Worm (Caenorhabditis elegans) whole organism, L2 larva: ENCODE data around the gene nhr-138.
A peak's percentile ranks its signal among the peaks of the same experiment; 100 is the strongest.

ENCODE experiments used
- C34F6.9 ChIP-seq: fragments of 150-350 bp; optimal IDR thresholded peaks from 2 replicates; lab custom pipeline; 2014; ENCODE audit warnings: missing biosample characterization, missing genetic modification characterization
- F13H6.1 ChIP-seq: sonication (generic microtip); optimal IDR thresholded peaks from 2 replicates; lab custom pipeline; 2016; ENCODE audit warnings: missing genetic modification characterization, missing compliant biosample characterization
- R02D3.7 ChIP-seq: fragments of 150-350 bp; optimal IDR thresholded peaks from 2 replicates; lab custom pipeline; 2014; ENCODE audit warnings: missing biosample characterization, missing genetic modification characterization
- Y55F3AM.14 ChIP-seq: fragments of 200-800 bp; sonication (Bioruptor generic); optimal IDR thresholded peaks from 2 replicates; lab custom pipeline; 2018; ENCODE audit warnings: mild to moderate bottlenecking, missing genetic modification characterization, missing compliant biosample characterization
- ZK546.5 ChIP-seq: sonication (generic microtip); optimal IDR thresholded peaks from 2 replicates; lab custom pipeline; 2017; ENCODE audit warnings: missing biosample characterization, missing genetic modification characterization
- alr-1 ChIP-seq: fragments of 150-350 bp; optimal IDR thresholded peaks from 2 replicates; lab custom pipeline; 2014; ENCODE audit warnings: missing biosample characterization, missing genetic modification characterization
- aly-2 ChIP-seq: fragments of 150-350 bp; optimal IDR thresholded peaks from 2 replicates; lab custom pipeline; 2014; ENCODE audit warnings: missing biosample characterization, missing genetic modification characterization
- blmp-1 ChIP-seq: sonication (generic microtip); optimal IDR thresholded peaks from 2 replicates; lab custom pipeline; 2017; ENCODE audit warnings: missing genetic modification characterization, mild to moderate bottlenecking, missing compliant biosample characterization, antibody characterized with exemption, moderate library complexity; ENCODE audit not compliant: insufficient read depth
- ceh-16 ChIP-seq: fragments of 150-350 bp; optimal IDR thresholded peaks from 2 replicates; lab custom pipeline; 2014; ENCODE audit warnings: missing biosample characterization, missing genetic modification characterization
- crh-2 ChIP-seq: sonication (generic microtip); optimal IDR thresholded peaks from 2 replicates; lab custom pipeline; 2017; ENCODE audit warnings: missing biosample characterization, missing genetic modification characterization
- dmd-4 ChIP-seq: sonication (generic microtip); optimal IDR thresholded peaks from 2 replicates; lab custom pipeline; 2017; ENCODE audit warnings: missing biosample characterization, missing genetic modification characterization
- egl-27 ChIP-seq: sonication (generic microtip); optimal IDR thresholded peaks from 3 replicates; lab custom pipeline; 2017; ENCODE audit warnings: missing biosample characterization, missing genetic modification reagents, missing genetic modification characterization
- elt-1 ChIP-seq: fragments of 150-350 bp; optimal IDR thresholded peaks from 2 replicates; lab custom pipeline; 2014; ENCODE audit warnings: missing biosample characterization, missing genetic modification characterization
- elt-3 ChIP-seq: sonication (generic microtip); optimal IDR thresholded peaks from 2 replicates; lab custom pipeline; 2017; ENCODE audit warnings: missing biosample characterization, missing genetic modification characterization
- fos-1 ChIP-seq: fragments of 150-350 bp; optimal IDR thresholded peaks from 2 replicates; lab custom pipeline; 2014; ENCODE audit warnings: missing biosample characterization, missing genetic modification characterization
- gmeb-1 ChIP-seq: fragments of 150-350 bp; optimal IDR thresholded peaks from 2 replicates; lab custom pipeline; 2014; ENCODE audit warnings: missing biosample characterization, missing genetic modification characterization
- lin-13 ChIP-seq: fragments of 150-350 bp; optimal IDR thresholded peaks from 2 replicates; lab custom pipeline; 2014; ENCODE audit warnings: missing biosample characterization, missing genetic modification reagents, missing genetic modification characterization
- lin-39 ChIP-seq: fragments of 150-350 bp; optimal IDR thresholded peaks from 2 replicates; lab custom pipeline; 2014; ENCODE audit warnings: missing biosample characterization, missing genetic modification reagents, missing genetic modification characterization
- lsy-2 ChIP-seq, 2 experiments: fragments of 150-350 bp in 1 of 2; sonication (generic microtip) in 1 of 2; optimal IDR thresholded peaks; 2 replicates each; lab custom pipeline; 2014 to 2017; ENCODE audit warnings: missing biosample characterization in 2 of 2, missing genetic modification characterization in 2 of 2
- mab-5 ChIP-seq: fragments of 150-350 bp; optimal IDR thresholded peaks from 2 replicates; lab custom pipeline; 2014; ENCODE audit warnings: missing biosample characterization, missing genetic modification characterization
- mbf-1 ChIP-seq: sonication (generic microtip); optimal IDR thresholded peaks from 2 replicates; lab custom pipeline; 2017; ENCODE audit warnings: missing biosample characterization, missing genetic modification characterization
- mdl-1 ChIP-seq, 2 experiments: fragments of 150-350 bp in 1 of 2; sonication (generic microtip) in 1 of 2; optimal IDR thresholded peaks; 2 replicates each; lab custom pipeline; 2017; ENCODE audit warnings: missing biosample characterization in 2 of 2, missing genetic modification characterization in 2 of 2
- nhr-10 ChIP-seq: sonication (generic microtip); optimal IDR thresholded peaks from 2 replicates; lab custom pipeline; 2017; ENCODE audit warnings: missing biosample characterization, missing genetic modification characterization
- nhr-11 ChIP-seq: fragments of 150-350 bp; optimal IDR thresholded peaks from 2 replicates; lab custom pipeline; 2014; ENCODE audit warnings: missing biosample characterization, missing genetic modification characterization
- nhr-12 ChIP-seq: fragments of 150-350 bp; optimal IDR thresholded peaks from 2 replicates; lab custom pipeline; 2014; ENCODE audit warnings: missing biosample characterization, missing genetic modification characterization
- nhr-129 ChIP-seq: fragments of 150-350 bp; optimal IDR thresholded peaks from 2 replicates; lab custom pipeline; 2014; ENCODE audit warnings: missing biosample characterization, missing genetic modification characterization
- nhr-21 ChIP-seq: fragments of 150-350 bp; optimal IDR thresholded peaks from 2 replicates; lab custom pipeline; 2014; ENCODE audit warnings: missing biosample characterization, missing genetic modification characterization
- nhr-23 ChIP-seq: fragments of 150-350 bp; optimal IDR thresholded peaks from 2 replicates; lab custom pipeline; 2014; ENCODE audit warnings: missing biosample characterization, missing genetic modification reagents, missing genetic modification characterization
- nhr-237 ChIP-seq: fragments of 150-350 bp; optimal IDR thresholded peaks from 2 replicates; lab custom pipeline; 2014; ENCODE audit warnings: missing biosample characterization, missing genetic modification characterization
- nhr-25 ChIP-seq: fragments of 150-350 bp; sonication (generic microtip); optimal IDR thresholded peaks from 3 replicates; lab custom pipeline; 2014; ENCODE audit warnings: missing biosample characterization, missing genetic modification characterization
- nhr-6 ChIP-seq: fragments of 150-350 bp; optimal IDR thresholded peaks from 2 replicates; lab custom pipeline; 2014; ENCODE audit warnings: missing biosample characterization, missing genetic modification characterization
- nhr-77 ChIP-seq: fragments of 150-350 bp; optimal IDR thresholded peaks from 2 replicates; lab custom pipeline; 2014; ENCODE audit warnings: missing biosample characterization, missing genetic modification characterization
- peb-1 ChIP-seq: fragments of 150-350 bp; optimal IDR thresholded peaks from 2 replicates; lab custom pipeline; 2014; ENCODE audit warnings: missing biosample characterization, missing genetic modification characterization
- sem-4 ChIP-seq: fragments of 150-350 bp; optimal IDR thresholded peaks from 2 replicates; lab custom pipeline; 2014; ENCODE audit warnings: missing biosample characterization, missing genetic modification reagents, missing genetic modification characterization
- skn-1 ChIP-seq: sonication (generic microtip); optimal IDR thresholded peaks from 2 replicates; lab custom pipeline; 2017; ENCODE audit warnings: missing biosample characterization, missing genetic modification characterization
- sma-9 ChIP-seq, 2 experiments: fragments of 150-350 bp in 1 of 2; sonication (generic microtip) in 1 of 2; optimal IDR thresholded peaks; 2 replicates each; lab custom pipeline; 2014 to 2016; ENCODE audit warnings: missing genetic modification characterization in 2 of 2, mild to moderate bottlenecking in 1 of 2, missing biosample characterization in 1 of 2, missing compliant biosample characterization in 1 of 2, missing genetic modification reagents in 1 of 2, moderate library complexity in 1 of 2
- snpc-4 ChIP-seq: fragments of 150-350 bp; optimal IDR thresholded peaks from 2 replicates; lab custom pipeline; 2014; ENCODE audit warnings: missing biosample characterization, missing genetic modification characterization
- unc-39 ChIP-seq: fragments of 150-350 bp; optimal IDR thresholded peaks from 2 replicates; lab custom pipeline; 2014; ENCODE audit warnings: missing biosample characterization, missing genetic modification characterization
- unc-55 ChIP-seq: fragments of 150-350 bp; sonication (generic microtip); optimal IDR thresholded peaks from 3 replicates; lab custom pipeline; 2014; ENCODE audit warnings: missing biosample characterization, missing genetic modification reagents, missing genetic modification characterization
- unc-62 ChIP-seq: fragments of 150-350 bp; optimal IDR thresholded peaks from 2 replicates; lab custom pipeline; 2014; ENCODE audit warnings: missing biosample characterization, missing genetic modification reagents, missing genetic modification characterization
- zag-1 ChIP-seq: fragments of 150-350 bp; optimal IDR thresholded peaks from 2 replicates; lab custom pipeline; 2014; ENCODE audit warnings: missing biosample characterization, missing genetic modification characterization
- ztf-1 ChIP-seq: fragments of 200-800 bp; sonication (Bioruptor generic); conservative IDR thresholded peaks from 2 replicates; pipeline ENCODE4 v1.3.6; 2022; ENCODE audit warnings: missing genetic modification characterization, missing compliant biosample characterization
- ztf-11 ChIP-seq: sonication (generic microtip); optimal IDR thresholded peaks from 2 replicates; lab custom pipeline; 2017; ENCODE audit warnings: missing biosample characterization, missing genetic modification characterization
- ztf-4 ChIP-seq: fragments of 150-350 bp; optimal IDR thresholded peaks from 2 replicates; lab custom pipeline; 2014; ENCODE audit warnings: missing biosample characterization, missing genetic modification characterization

nhr-138 gene

ce11 chrIV:9724948-9725347 lies at the start of gene nhr-138, which contains the start of gene C28D4.18:
TSS of gene nhr-138 (plus strand) at chrIV:9725251.
TSS of gene C28D4.18 (plus strand) at chrIV:9725280.
- TF ChIP-seq ceh-16 (tag; lab: Kevin White, UChicago), result no peak
- TF ChIP-seq nhr-12 (tag; lab: Kevin White, UChicago), result no peak
- no peak for TF ChIP-seq ztf-1 (GFP tag; lab: Robert Waterston, UW)
- TF ChIP-seq mdl-1 (tag; optimal IDR thresholded peaks at IDR 0.05; lab: Kevin White, UChicago), result no peak

ce11 chrIV:9675572-9675971 lies 49.5 kb upstream of the nhr-138 start, which contains the start of gene nhr-34:
TSS of gene nhr-34 (minus strand) at chrIV:9675672.
- TF ChIP-seq fos-1 (tag; lab: Kevin White, UChicago) (no peak), egl-27 (no peak), dmd-4 (tag; lab: Kevin White, UChicago) (no peak)

- no peak for TF ChIP-seq nhr-77 (tag; lab: Kevin White, UChicago)
- peak; percentile 13 for TF ChIP-seq gmeb-1 (tag; lab: Kevin White, UChicago)
- TF ChIP-seq sem-4, result no peak
- TF ChIP-seq fos-1 (tag; lab: Kevin White, UChicago), result peak; percentile 73
- TF ChIP-seq crh-2 (tag; lab: Kevin White, UChicago), result peak; percentile 71
- TF ChIP-seq F13H6.1 (tag; lab: Kevin White, UChicago), result peak; percentile 32
- no peak for TF ChIP-seq nhr-237
- TF ChIP-seq sma-9 (GFP tag; optimal IDR thresholded peaks at IDR 0.05; lab: Kevin White, UChicago), result peak; percentile 75
- TF ChIP-seq sma-9 (tag; optimal IDR thresholded peaks at IDR 0.05; lab: Kevin White, UChicago), result no peak
- TF ChIP-seq mdl-1 (tag; optimal IDR thresholded peaks at IDR 0.05; lab: Kevin White, UChicago), result peak in 1 of 2 experiments; percentile 30
- TF ChIP-seq nhr-6, result no peak
- TF ChIP-seq nhr-129 (tag; lab: Kevin White, UChicago), result peak; percentile 32
These were observed 48.5 kb upstream of the nhr-138 start for ce11 chrIV:9676535-9676934.

ce11 chrIV:9677226-9677992 lies 47.6 kb upstream of the nhr-138 start:
- TF ChIP-seq peb-1 (no peak), blmp-1 (peak; percentile 92), fos-1 (tag; lab: Kevin White, UChicago) (peak; percentile 51), unc-62 (GFP tag; lab: Kevin White, UChicago) (no peak), elt-1 (tag; lab: Kevin White, UChicago) (no peak), R02D3.7 (tag; lab: Kevin White, UChicago) (no peak), nhr-129 (tag; lab: Kevin White, UChicago) (peak; percentile 72), nhr-25 (tag; lab: Kevin White, UChicago) (no peak), mab-5 (peak; percentile 3), nhr-6 (peak; percentile 53), ZK546.5 (no peak), Y55F3AM.14 (GFP tag; lab: Kevin White, UChicago) (no peak), nhr-10 (no peak), unc-39 (tag; lab: Kevin White, UChicago) (no peak), ztf-11 (tag; lab: Kevin White, UChicago) (no peak), lin-39 (tag; lab: Kevin White, UChicago) (no peak), alr-1 (tag; lab: Kevin White, UChicago) (no peak), nhr-237 (no peak), sma-9 (GFP tag; optimal IDR thresholded peaks at IDR 0.05; lab: Kevin White, UChicago) (peak; percentile 94), sma-9 (tag; optimal IDR thresholded peaks at IDR 0.05; lab: Kevin White, UChicago) (no peak), crh-2 (tag; lab: Kevin White, UChicago) (peak; percentile 96), egl-27 (peak; percentile 69), nhr-21 (tag; lab: Kevin White, UChicago) (peak; percentile 67), dmd-4 (tag; lab: Kevin White, UChicago) (no peak), C34F6.9 (tag; lab: Kevin White, UChicago) (peak; percentile 89), mbf-1 (tag; lab: Kevin White, UChicago) (no peak), aly-2 (no peak), zag-1 (peak; percentile 51), lsy-2 (tag; optimal IDR thresholded peaks at IDR 0.05; lab: Kevin White, UChicago) (peak; percentile 14 to 79), ztf-4 (no peak), sem-4 (peak; percentile 19), nhr-23 (tag; lab: Kevin White, UChicago) (no peak), nhr-11 (tag; lab: Kevin White, UChicago) (no peak), snpc-4 (tag; lab: Kevin White, UChicago) (peak; percentile 43), elt-3 (tag; lab: Kevin White, UChicago) (no peak), lin-13 (GFP tag; lab: Kevin White, UChicago) (peak; percentile 32), skn-1 (no peak), ceh-16 (tag; lab: Kevin White, UChicago) (no peak), unc-55 (peak; percentile 73), ztf-1 (GFP tag; lab: Robert Waterston, UW) (no peak), F13H6.1 (tag; lab: Kevin White, UChicago) (peak; percentile 85)
